Fruit fly (Drosophila melanogaster): ENCODE results near the gene fend.

dm6 chrX:9080962-9081361, 53.9 kb downstream of the fend start, which contains the start of the genes CG7246 and HP1b:
- TF ChIP-seq pan (optimal IDR thresholded peaks at IDR 0.05) (no peak), CG8478 (optimal IDR thresholded peaks at IDR 0.05) (no peak), psq (optimal IDR thresholded peaks at IDR 0.05) (no peak)

Data from whole organism.